Fruit fly (Drosophila melanogaster) whole organism, wandering third instar larva: ENCODE results near the gene Cfp1.

Source experiments
- Dfd ChIP-seq: fragments of >200 bp; optimal IDR thresholded peaks from 2 replicates; lab custom pipeline; 2017; ENCODE audit warnings: missing biosample characterization, missing genetic modification characterization
- Jra ChIP-seq: sonication (Bioruptor generic); optimal IDR thresholded peaks from 2 replicates; lab custom pipeline; 2016; ENCODE audit warnings: missing biosample characterization, missing genetic modification characterization
- Myc ChIP-seq: fragments of >200 bp; optimal IDR thresholded peaks from 2 replicates; lab custom pipeline; 2017
- N ChIP-seq: fragments of >200 bp; optimal IDR thresholded peaks from 2 replicates; lab custom pipeline; 2018; ENCODE audit warnings: missing biosample characterization, missing external identifiers, missing genetic modification characterization
- dmrt93B ChIP-seq: fragments of 200-800 bp; sonication (Bioruptor generic); optimal IDR thresholded peaks from 2 replicates; lab custom pipeline; 2018; ENCODE audit warnings: missing biosample characterization, mild to moderate bottlenecking, missing genetic modification characterization
- fru ChIP-seq: fragments of 200-800 bp; sonication (Bioruptor generic); optimal IDR thresholded peaks from 3 replicates; lab custom pipeline; 2016; ENCODE audit warnings: missing biosample characterization, mild to moderate bottlenecking, missing genetic modification characterization
- h ChIP-seq: fragments of 200-800 bp; sonication (Bioruptor generic); optimal IDR thresholded peaks from 3 replicates; lab custom pipeline; 2016; ENCODE audit warnings: missing biosample characterization, mild to moderate bottlenecking, missing genetic modification characterization
- jim ChIP-seq: fragments of 175-275, 200-325 bp; sonication (Bioruptor generic); optimal IDR thresholded peaks from 2 replicates; lab custom pipeline; 2016; ENCODE audit warnings: missing biosample characterization, mild to moderate bottlenecking, missing genetic modification characterization
- psq ChIP-seq: fragments of 200-800 bp; sonication (Bioruptor generic); optimal IDR thresholded peaks from 3 replicates; lab custom pipeline; 2017; ENCODE audit warnings: missing biosample characterization, mild to moderate bottlenecking, missing genetic modification characterization, moderate library complexity
- rgr ChIP-seq: fragments of 200-800 bp; sonication (Bioruptor generic); optimal IDR thresholded peaks from 3 replicates; lab custom pipeline; 2016; ENCODE audit warnings: missing biosample characterization, mild to moderate bottlenecking, missing genetic modification characterization
- usp ChIP-seq: fragments of >200 bp; optimal IDR thresholded peaks from 2 replicates; lab custom pipeline; 2017; ENCODE audit warnings: missing biosample characterization, missing genetic modification characterization

- TF ChIP-seq psq (GFP tag; lab: Kevin White, UChicago) = no peak
- no peak for TF ChIP-seq Jra (GFP tag; lab: Kevin White, UChicago)
- no peak for TF ChIP-seq jim
- TF ChIP-seq usp (GFP tag; lab: Kevin White, UChicago) = no peak
- TF ChIP-seq h (GFP tag; lab: Kevin White, UChicago) = peak; percentile 19
- peak; percentile 48 for TF ChIP-seq Myc (lab: Kevin White, UChicago)
- no peak for TF ChIP-seq dmrt93B (GFP tag; lab: Kevin White, UChicago)
- TF ChIP-seq Dfd (GFP tag; lab: Kevin White, UChicago) = no peak
- TF ChIP-seq N (GFP tag; lab: Kevin White, UChicago) = no peak
- TF ChIP-seq fru (GFP tag; lab: Kevin White, UChicago) = no peak
- no peak for TF ChIP-seq rgr (GFP tag; lab: Kevin White, UChicago)
These were observed 46.4 kb upstream of the Cfp1 start, which contains the start of the genes c12.1 and c12.2 for dm6 chrX:9319140-9319539.
